ENCODE assay signal across 7 worm cellular contexts in genomic region chrIII:5826895-5827437, ce11.
TF ChIP-seq lines count a peak whose summit lies in the region.

No protein-coding gene starts in this region.

TF ChIP-seq in whole organism, L1 larva, 84 proteins besides CTCF, POLR2A, EP300 and RAD21:
- TF ChIP-seq pqm-1 (tag; optimal IDR thresholded peaks at IDR 0.05; lab: Kevin White, UChicago) = no peak
- no peak for TF ChIP-seq mab-9 (GFP tag; IDR thresholded peaks at IDR 0.05; lab: Robert Waterston, UW)
- TF ChIP-seq hlh-17 (GFP tag; optimal IDR thresholded peaks at IDR 0.05; lab: Kevin White, UChicago; ENCODE audit: borderline replicate concordance) = no peak
- no peak for TF ChIP-seq fkh-10 (GFP tag; optimal IDR thresholded peaks at IDR 0.05; lab: Kevin White, UChicago)
- TF ChIP-seq ceh-82 (tag; optimal IDR thresholded peaks at IDR 0.05; lab: Kevin White, UChicago) = no peak
- peak in 1 of 3 experiments; percentile 20 for TF ChIP-seq dpl-1 (GFP tag; optimal IDR thresholded peaks at IDR 0.05; lab: Kevin White, UChicago)
- TF ChIP-seq ceh-90 (tag; optimal IDR thresholded peaks at IDR 0.05; lab: Kevin White, UChicago) = no peak
- TF ChIP-seq nhr-71 (tag; optimal IDR thresholded peaks at IDR 0.05; lab: Kevin White, UChicago) = peak; percentile 19
- no peak for TF ChIP-seq tlp-1 (tag; optimal IDR thresholded peaks at IDR 0.05; lab: Kevin White, UChicago)
- TF ChIP-seq hlh-4 (tag; optimal IDR thresholded peaks at IDR 0.05; lab: Kevin White, UChicago) = no peak
- TF ChIP-seq lin-14 (GFP tag; optimal IDR thresholded peaks at IDR 0.05; lab: Kevin White, UChicago) = peak; percentile 82
- no peak for TF ChIP-seq ceh-8 (GFP tag; optimal IDR thresholded peaks at IDR 0.05; lab: Kevin White, UChicago)
- TF ChIP-seq nhr-47 (tag; optimal IDR thresholded peaks at IDR 0.05; lab: Kevin White, UChicago) = peak; percentile 5

TF ChIP-seq in whole organism, L2 larva, 48 proteins besides CTCF, POLR2A, EP300 and RAD21:
- peak; percentile 3 for TF ChIP-seq zag-1 (tag; optimal IDR thresholded peaks at IDR 0.05; lab: Kevin White, UChicago)
- no peak for TF ChIP-seq sma-3 (GFP tag; optimal IDR thresholded peaks at IDR 0.05; lab: Kevin White, UChicago)
- TF ChIP-seq nhr-25 (tag; optimal IDR thresholded peaks at IDR 0.05; lab: Kevin White, UChicago) = no peak
- TF ChIP-seq C34F6.9 (tag; optimal IDR thresholded peaks at IDR 0.05; lab: Kevin White, UChicago) = peak; percentile 15
- peak; percentile 48 for TF ChIP-seq F13H6.1 (tag; optimal IDR thresholded peaks at IDR 0.05; lab: Kevin White, UChicago)

TF ChIP-seq in whole organism, L3 larva, 47 proteins besides CTCF, POLR2A, EP300 and RAD21:
- no peak for TF ChIP-seq skn-1 (tag; optimal IDR thresholded peaks at IDR 0.05; lab: Kevin White, UChicago)
- no peak for TF ChIP-seq pha-4 (tag; optimal IDR thresholded peaks at IDR 0.05; lab: Kevin White, UChicago)
- TF ChIP-seq ZK546.5 (tag; optimal IDR thresholded peaks at IDR 0.05; lab: Kevin White, UChicago) = no peak
- no peak for TF ChIP-seq R02D3.7 (tag; optimal IDR thresholded peaks at IDR 0.05; lab: Kevin White, UChicago)
- peak; percentile 3 for TF ChIP-seq nfya-1 (tag; optimal IDR thresholded peaks at IDR 0.05; lab: Kevin White, UChicago; ENCODE audit: insufficient read depth)
TF ChIP-seq in whole organism, L3 larva: peak in this region for 1.

TF ChIP-seq in whole organism, L4 larva, 104 proteins besides CTCF, POLR2A, EP300 and RAD21:
- TF ChIP-seq ces-1 (GFP tag; optimal IDR thresholded peaks at IDR 0.05; lab: Kevin White, UChicago) (peak; percentile 64), unc-62 (GFP tag; optimal IDR thresholded peaks at IDR 0.05 in 1 of 2; lab: Kevin White, UChicago) (peak in 1 of 2 experiments; percentile 94), unc-62 (tag; optimal IDR thresholded peaks at IDR 0.05; lab: Kevin White, UChicago) (no peak), Y75B8A.6 (GFP tag; IDR thresholded peaks at IDR 0.05; lab: Robert Waterston, UW) (no peak), dmd-9 (GFP tag; IDR thresholded peaks at IDR 0.05; lab: Robert Waterston, UW) (no peak), lsy-2 (tag; optimal IDR thresholded peaks at IDR 0.05; lab: Kevin White, UChicago) (peak in 1 of 2 experiments; percentile 24), mes-2 (tag; optimal IDR thresholded peaks at IDR 0.05; lab: Kevin White, UChicago; ENCODE audit: poor library complexity, severe bottlenecking) (peak; percentile 30), F49E8.2 (tag; optimal IDR thresholded peaks at IDR 0.05; lab: Kevin White, UChicago; ENCODE audit: borderline replicate concordance) (no peak), jun-1 (tag; optimal IDR thresholded peaks at IDR 0.05; lab: Kevin White, UChicago) (no peak), F26F4.8 (GFP tag; conservative IDR thresholded peaks at IDR 0.05; lab: Robert Waterston, UW) (no peak), ctbp-1 (GFP tag; IDR thresholded peaks at IDR 0.05; lab: Robert Waterston, UW) (peak; percentile 72)
TF ChIP-seq in whole organism, L4 larva: peak in this region for 5.

TF ChIP-seq in whole organism, late embryonic, 69 proteins besides CTCF, POLR2A, EP300 and RAD21:
- TF ChIP-seq unc-42 (tag; optimal IDR thresholded peaks at IDR 0.05; lab: Kevin White, UChicago) = peak; percentile 95
- TF ChIP-seq unc-86 (tag; optimal IDR thresholded peaks at IDR 0.05; lab: Kevin White, UChicago) = no peak
- TF ChIP-seq ets-4 (tag; optimal IDR thresholded peaks at IDR 0.05; lab: Kevin White, UChicago) = peak; percentile 19

TF ChIP-seq in whole organism, mixed stage, embryonic, 35 proteins besides CTCF, POLR2A, EP300 and RAD21:
- no peak for TF ChIP-seq elt-1 (tag; optimal IDR thresholded peaks at IDR 0.05; lab: Kevin White, UChicago; ENCODE audit: borderline replicate concordance, insufficient read depth)
- no peak for TF ChIP-seq unc-62 (GFP tag; optimal IDR thresholded peaks at IDR 0.05; lab: Kevin White, UChicago)
- no peak for TF ChIP-seq sem-2 (GFP tag; optimal IDR thresholded peaks at IDR 0.05; lab: Kevin White, UChicago)
- TF ChIP-seq ceh-39 (tag; optimal IDR thresholded peaks at IDR 0.05; lab: Kevin White, UChicago) = no peak
- TF ChIP-seq ceh-83 (GFP tag; optimal IDR thresholded peaks at IDR 0.05; lab: Kevin White, UChicago) = no peak
- TF ChIP-seq mab-5 (tag; optimal IDR thresholded peaks at IDR 0.05; lab: Kevin White, UChicago) = no peak
- TF ChIP-seq ces-1 (GFP tag; optimal IDR thresholded peaks at IDR 0.05; lab: Kevin White, UChicago) = peak; percentile 88

TF ChIP-seq in whole organism, young adult, 124 proteins besides CTCF, POLR2A, EP300 and RAD21:
- no peak for TF ChIP-seq F10E7.11 (tag; optimal IDR thresholded peaks at IDR 0.05; lab: Kevin White, UChicago)
- TF ChIP-seq zfh-2 (GFP tag; conservative IDR thresholded peaks at IDR 0.05; lab: Robert Waterston, UW) = 0 out of 2 replicates have a peak, but pooled peaks have one; percentile 40
- 0 out of 2 replicates have a peak, but pooled peaks have one; percentile 30 for TF ChIP-seq F37B4.10 (GFP tag; IDR thresholded peaks at IDR 0.05; lab: Robert Waterston, UW)
